Fruit fly (Drosophila melanogaster) whole organism, embryonic: ENCODE measurements around the gene Ugt35A1.

Experiments used
- Asciz ChIP-seq: fragments of 200-800 bp; sonication (Bioruptor generic); optimal IDR thresholded peaks from 2 replicates; lab custom pipeline; 2017; ENCODE audit warnings: missing biosample characterization, mild to moderate bottlenecking, missing genetic modification characterization, missing genetic modification reagents
- Atf-2 ChIP-seq: fragments of 200-800 bp; sonication (Bioruptor generic); optimal IDR thresholded peaks from 2 replicates; lab custom pipeline; 2016; ENCODE audit warnings: missing biosample characterization, missing genetic modification characterization
- Awh ChIP-seq: fragments of 200-800 bp; sonication (Bioruptor generic); IDR thresholded peaks from 2 replicates; pipeline ENCODE4, ENCODE4 v1.3.6; 2022; ENCODE audit warnings: missing biosample characterization, missing genetic modification characterization
- C15 ChIP-seq: fragments of 200-800 bp; sonication (Bioruptor generic); IDR thresholded peaks from 3 replicates; pipeline ENCODE4 v1.3.6; 2022; ENCODE audit warnings: missing biosample characterization, missing genetic modification characterization
- CG11695 ChIP-seq: fragments of 200-800 bp; sonication (Bioruptor generic); IDR thresholded peaks from 3 replicates; pipeline ENCODE4 v1.3.6; 2022; ENCODE audit warnings: missing biosample characterization, missing genetic modification characterization
- CG12236 ChIP-seq: fragments of 200-800 bp; sonication (Bioruptor generic); optimal IDR thresholded peaks from 2 replicates; lab custom pipeline; 2016; ENCODE audit warnings: missing biosample characterization, missing genetic modification characterization
- CG14441 ChIP-seq: fragments of 200-800 bp; sonication (Bioruptor generic); IDR thresholded peaks from 2 replicates; pipeline ENCODE4 v1.3.6; 2022; ENCODE audit warnings: missing biosample characterization, missing genetic modification characterization
- CG15479 ChIP-seq: fragments of 200-800 bp; sonication (Bioruptor generic); optimal IDR thresholded peaks from 3 replicates; lab custom pipeline; 2019; ENCODE audit warnings: missing biosample characterization, mild to moderate bottlenecking, missing genetic modification characterization, moderate library complexity
- CG17328 ChIP-seq: fragments of 200-800 bp; sonication (Bioruptor generic); IDR thresholded peaks from 2 replicates; pipeline ENCODE4 v1.3.6; 2022; ENCODE audit warnings: missing biosample characterization, missing genetic modification characterization
- CG18619 ChIP-seq: fragments of 200-800 bp; sonication (Bioruptor generic); optimal IDR thresholded peaks from 3 replicates; lab custom pipeline; 2017; ENCODE audit warnings: missing biosample characterization, mild to moderate bottlenecking, missing genetic modification characterization
- CG3281 ChIP-seq: fragments of 200-800 bp; sonication (Bioruptor generic); optimal IDR thresholded peaks from 3 replicates; lab custom pipeline; 2017; ENCODE audit warnings: missing biosample characterization, mild to moderate bottlenecking, missing genetic modification characterization
- CG42726 ChIP-seq: fragments of 200-800 bp; sonication (Bioruptor generic); IDR thresholded peaks from 2 replicates; pipeline ENCODE4 v1.3.6; 2022; ENCODE audit warnings: missing biosample characterization, missing genetic modification characterization; ENCODE audit not compliant: partially characterized antibody
- CG5180 ChIP-seq: fragments of 200-800 bp; sonication (Bioruptor generic); optimal IDR thresholded peaks from 3 replicates; lab custom pipeline; 2017; ENCODE audit warnings: missing biosample characterization, missing genetic modification characterization, mild to moderate bottlenecking, moderate library complexity, missing genetic modification reagents
- CG5953 ChIP-seq: fragments of 200-800 bp; sonication (Bioruptor generic); IDR thresholded peaks from 2 replicates; pipeline ENCODE4 v1.3.6; 2022; ENCODE audit warnings: missing biosample characterization, missing genetic modification characterization
- CG6689 ChIP-seq: fragments of 200-800 bp; sonication (Bioruptor generic); IDR thresholded peaks from 2 replicates; pipeline ENCODE4 v1.3.6; 2022; ENCODE audit warnings: missing biosample characterization, missing genetic modification characterization
- CG7556 ChIP-seq: fragments of 200-800 bp; sonication (Bioruptor generic); optimal IDR thresholded peaks from 2 replicates; lab custom pipeline; 2017; ENCODE audit warnings: missing biosample characterization, mild to moderate bottlenecking, missing genetic modification characterization
- CG9215 ChIP-seq: fragments of 200-800 bp; sonication (Bioruptor generic); IDR thresholded peaks from 2 replicates; pipeline ENCODE4 v1.3.6; 2022; ENCODE audit warnings: missing biosample characterization, missing genetic modification characterization
- CG9609 ChIP-seq: fragments of 200-800 bp; sonication (Bioruptor generic); optimal IDR thresholded peaks from 3 replicates; lab custom pipeline; 2016; ENCODE audit warnings: missing biosample characterization, missing genetic modification characterization
- HHEX ChIP-seq: fragments of 200-800 bp; sonication (Bioruptor generic); optimal IDR thresholded peaks from 3 replicates; lab custom pipeline; 2017; ENCODE audit warnings: missing biosample characterization, mild to moderate bottlenecking, missing genetic modification characterization, missing genetic modification reagents
- Hey ChIP-seq: fragments of 200-800 bp; sonication (Bioruptor generic); optimal IDR thresholded peaks from 3 replicates; lab custom pipeline; 2018; ENCODE audit warnings: missing biosample characterization, mild to moderate bottlenecking, missing genetic modification characterization
- Hsf ChIP-seq: fragments of 200-800 bp; sonication (Bioruptor generic); optimal IDR thresholded peaks from 3 replicates; lab custom pipeline; 2016; ENCODE audit warnings: missing biosample characterization, missing genetic modification characterization
- Mad ChIP-seq: fragments of 200-800 bp; sonication (Bioruptor generic); optimal IDR thresholded peaks from 2 replicates; lab custom pipeline; 2016; ENCODE audit warnings: missing biosample characterization, missing genetic modification characterization
- Med ChIP-seq: fragments of 200-800 bp; sonication (Bioruptor generic); peaks from one replicate; lab custom pipeline; 2016; ENCODE audit warnings: missing biosample characterization, missing genetic modification characterization, mild to moderate bottlenecking, inconsistent platforms, moderate library complexity
- Myb ChIP-seq: fragments of 200-800 bp; sonication (Bioruptor generic); optimal IDR thresholded peaks from 2 replicates; lab custom pipeline; 2016; ENCODE audit warnings: missing biosample characterization, missing genetic modification characterization
- Rx ChIP-seq: fragments of 200-800 bp; sonication (Bioruptor generic); IDR thresholded peaks from 2 replicates; pipeline ENCODE4 v1.3.6; 2022; ENCODE audit warnings: missing biosample characterization, missing genetic modification characterization
- Vsx1 ChIP-seq: fragments of 200-800 bp; sonication (Bioruptor generic); optimal IDR thresholded peaks from 2 replicates; lab custom pipeline; 2017; ENCODE audit warnings: missing biosample characterization, mild to moderate bottlenecking, missing genetic modification characterization, missing genetic modification reagents
- ac ChIP-seq: fragments of 200-800 bp; sonication (Bioruptor generic); optimal IDR thresholded peaks from 3 replicates; lab custom pipeline; 2017; ENCODE audit warnings: missing biosample characterization, mild to moderate bottlenecking, missing genetic modification characterization
- aop ChIP-seq: fragments of 200-800 bp; sonication (Bioruptor generic); IDR thresholded peaks from 2 replicates; pipeline ENCODE4 v1.3.6; 2022; ENCODE audit warnings: missing biosample characterization, missing genetic modification characterization
- bab2 ChIP-seq: fragments of 200-800 bp; sonication (Bioruptor generic); optimal IDR thresholded peaks from 2 replicates; lab custom pipeline; 2016; ENCODE audit warnings: missing biosample characterization, missing genetic modification characterization
- bowl ChIP-seq: fragments of 200-800 bp; sonication (Bioruptor generic); IDR thresholded peaks from 2 replicates; pipeline ENCODE4 v1.3.6; 2022; ENCODE audit warnings: missing biosample characterization, missing genetic modification characterization
- bsh ChIP-seq, 2 experiments: fragments of 200-800 bp; sonication (Bioruptor generic); optimal IDR thresholded peaks; 2 replicates each; lab custom pipeline; 2017 to 2018; ENCODE audit warnings: mild to moderate bottlenecking in 2 of 2, missing biosample characterization in 2 of 2, missing genetic modification characterization in 2 of 2, moderate library complexity in 1 of 2
- cg ChIP-seq: fragments of 200-800 bp; sonication (Bioruptor generic); optimal IDR thresholded peaks from 3 replicates; lab custom pipeline; 2019; ENCODE audit warnings: missing biosample characterization, mild to moderate bottlenecking, missing genetic modification characterization, moderate library complexity
- ci ChIP-seq: fragments of 200-800 bp; sonication (Bioruptor generic); IDR thresholded peaks from 3 replicates; pipeline ENCODE4 v1.3.6; 2022; ENCODE audit warnings: missing biosample characterization, missing genetic modification characterization
- da ChIP-seq: fragments of 200-800 bp; sonication (Bioruptor generic); optimal IDR thresholded peaks from 2 replicates; lab custom pipeline; 2016; ENCODE audit warnings: missing biosample characterization, missing genetic modification characterization
- disco-r ChIP-seq: fragments of 200-800 bp; sonication (Bioruptor generic); optimal IDR thresholded peaks from 2 replicates; lab custom pipeline; 2016; ENCODE audit warnings: missing biosample characterization, missing genetic modification characterization
- eve ChIP-seq, 2 experiments: fragments of >200 bp; optimal IDR thresholded peaks; 2 replicates each; lab custom pipeline; 2017; ENCODE audit warnings: missing biosample characterization in 2 of 2, missing genetic modification characterization in 2 of 2
- fd96Cb ChIP-seq: fragments of 200-800 bp; sonication (Bioruptor generic); optimal IDR thresholded peaks from 2 replicates; lab custom pipeline; 2018; ENCODE audit warnings: missing biosample characterization, mild to moderate bottlenecking, missing genetic modification characterization, moderate library complexity
- gcm2 ChIP-seq: fragments of 200-800 bp; sonication (Bioruptor generic); optimal IDR thresholded peaks from 2 replicates; lab custom pipeline; 2016; ENCODE audit warnings: missing biosample characterization, missing genetic modification characterization
- gfzf ChIP-seq: fragments of 200-800 bp; sonication (Bioruptor generic); optimal IDR thresholded peaks from 2 replicates; lab custom pipeline; 2016; ENCODE audit warnings: missing biosample characterization, mild to moderate bottlenecking, missing genetic modification characterization, moderate library complexity
- gsb-n ChIP-seq: fragments of 200-800 bp; sonication (Bioruptor generic); optimal IDR thresholded peaks from 3 replicates; lab custom pipeline; 2018; ENCODE audit warnings: missing biosample characterization, mild to moderate bottlenecking, missing genetic modification characterization
- her ChIP-seq: fragments of 200-800 bp; sonication (Bioruptor generic); optimal IDR thresholded peaks from 2 replicates; lab custom pipeline; 2016; ENCODE audit warnings: missing biosample characterization, missing genetic modification characterization
- jumu ChIP-seq: fragments of 200-800 bp; sonication (Bioruptor generic); optimal IDR thresholded peaks from 3 replicates; lab custom pipeline; 2016; ENCODE audit warnings: missing biosample characterization, missing genetic modification characterization
- lab ChIP-seq: fragments of 200-800 bp; sonication (Bioruptor generic); optimal IDR thresholded peaks from 3 replicates; lab custom pipeline; 2017; ENCODE audit warnings: missing biosample characterization, missing genetic modification characterization, mild to moderate bottlenecking, moderate library complexity, missing genetic modification reagents
- otp ChIP-seq: fragments of 200-800 bp; sonication (Bioruptor generic); IDR thresholded peaks from 3 replicates; pipeline ENCODE4, ENCODE4 v1.3.6; 2022; ENCODE audit warnings: missing biosample characterization, missing genetic modification characterization
- pum ChIP-seq: fragments of 200-800 bp; sonication (Bioruptor generic); optimal IDR thresholded peaks from 2 replicates; lab custom pipeline; 2016; ENCODE audit warnings: missing biosample characterization, missing genetic modification characterization
- ro ChIP-seq: fragments of 200-800 bp; sonication (Bioruptor generic); IDR thresholded peaks from 2 replicates; pipeline ENCODE4 v1.3.6; 2022; ENCODE audit warnings: missing biosample characterization, missing genetic modification characterization
- schlank ChIP-seq: fragments of 200-800 bp; sonication (Bioruptor generic); optimal IDR thresholded peaks from 2 replicates; lab custom pipeline; 2018; ENCODE audit warnings: missing biosample characterization, mild to moderate bottlenecking, missing genetic modification characterization
- shn ChIP-seq: fragments of 200-800 bp; sonication (Bioruptor generic); optimal IDR thresholded peaks from 3 replicates; lab custom pipeline; 2016; ENCODE audit warnings: missing biosample characterization, missing genetic modification characterization
- so ChIP-seq: fragments of 200-800 bp; sonication (Bioruptor generic); IDR thresholded peaks from 3 replicates; pipeline ENCODE4 v1.3.6; 2022; ENCODE audit warnings: missing biosample characterization, missing genetic modification characterization
- stc ChIP-seq: fragments of 200-800 bp; sonication (Bioruptor generic); IDR thresholded peaks from 2 replicates; pipeline ENCODE4 v1.3.6; 2022; ENCODE audit warnings: missing biosample characterization, missing genetic modification characterization
- tio ChIP-seq: fragments of 200-800 bp; sonication (Bioruptor generic); optimal IDR thresholded peaks from 2 replicates; lab custom pipeline; 2017; ENCODE audit warnings: missing biosample characterization, missing genetic modification characterization, inconsistent platforms
- usp ChIP-seq: fragments of >200 bp; optimal IDR thresholded peaks from 2 replicates; lab custom pipeline; 2017; ENCODE audit warnings: missing biosample characterization, missing genetic modification characterization
- vfl ChIP-seq: fragments of 200-800 bp; sonication (Bioruptor generic); optimal IDR thresholded peaks from 2 replicates; lab custom pipeline; 2016; ENCODE audit warnings: missing biosample characterization, missing genetic modification characterization

The Ugt35A1 gene

DNA sequence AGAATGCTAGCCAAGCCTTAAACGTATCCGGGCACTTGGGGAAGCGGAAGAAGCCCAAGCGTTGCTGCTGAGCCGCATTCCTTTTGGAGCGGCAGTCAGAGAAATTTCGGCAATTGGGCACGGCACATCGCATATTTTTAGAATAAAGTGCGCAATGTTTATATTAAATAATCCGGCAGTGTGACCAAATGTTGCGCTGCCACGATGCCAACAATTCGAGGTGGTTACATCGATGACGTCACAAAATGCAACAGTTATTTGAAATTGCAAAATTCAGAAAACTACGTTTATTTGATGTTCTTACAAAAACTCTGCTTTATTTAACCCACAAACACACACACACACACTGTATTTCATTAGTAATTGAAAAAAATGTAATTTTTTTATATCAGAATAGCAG lies 47.4 kb upstream of the Ugt35A1 start, which contains the start of gene CG6689 (continued):
- TF ChIP-seq vfl (GFP tag; lab: Kevin White, UChicago) (no peak), pum (GFP tag; lab: Kevin White, UChicago) (no peak), CG7556 (GFP tag; lab: Kevin White, UChicago) (no peak), ci (GFP tag; lab: Robert Waterston, UW) (peak; percentile 66; the same call in 1 of the 3 replicates), Awh (GFP tag; lab: Robert Waterston, UW) (no peak), CG6689 (GFP tag; lab: Robert Waterston, UW) (peak; percentile 100), bowl (GFP tag; lab: Robert Waterston, UW) (no peak), da (no peak), disco-r (GFP tag; lab: Kevin White, UChicago) (no peak), ac (GFP tag; lab: Kevin White, UChicago) (no peak), CG3281 (GFP tag; lab: Kevin White, UChicago) (no peak), CG17328 (GFP tag; lab: Robert Waterston, UW) (no peak), CG42726 (no peak), bab2 (GFP tag; lab: Kevin White, UChicago) (no peak), CG5953 (no peak), Rx (GFP tag; lab: Robert Waterston, UW) (no peak), CG12236 (GFP tag; lab: Kevin White, UChicago) (no peak), schlank (no peak), usp (GFP tag; lab: Kevin White, UChicago) (no peak), CG11695 (GFP tag; lab: Robert Waterston, UW) (no peak), HHEX (GFP tag; lab: Kevin White, UChicago) (no peak), CG9609 (GFP tag; lab: Kevin White, UChicago) (no peak), so (no peak), stc (GFP tag; lab: Robert Waterston, UW) (no peak), Hsf (GFP tag; lab: Kevin White, UChicago) (no peak), bsh (GFP tag; optimal IDR thresholded peaks at IDR 0.05; lab: Kevin White, UChicago) (no peak), tio (GFP tag; lab: Kevin White, UChicago) (no peak), lab (GFP tag; lab: Kevin White, UChicago) (no peak), Hey (tag; lab: Kevin White, UChicago) (no peak), Mad (GFP tag; lab: Kevin White, UChicago) (no peak), Med (peak; percentile 88), aop (no peak), CG9215 (GFP tag; lab: Robert Waterston, UW) (no peak), CG15479 (GFP tag; lab: Kevin White, UChicago) (peak; percentile 78), gsb-n (tag; lab: Kevin White, UChicago) (no peak), gcm2 (no peak), Vsx1 (GFP tag; lab: Kevin White, UChicago) (no peak), cg (no peak), shn (no peak), Myb (GFP tag; lab: Kevin White, UChicago) (peak; percentile 86), ro (GFP tag; lab: Robert Waterston, UW) (no peak), CG18619 (GFP tag; lab: Kevin White, UChicago) (no peak), otp (GFP tag; lab: Robert Waterston, UW) (no peak), C15 (GFP tag; lab: Robert Waterston, UW) (no peak), eve (GFP tag; optimal IDR thresholded peaks at IDR 0.05; lab: Kevin White, UChicago) (no peak), fd96Cb (tag; lab: Kevin White, UChicago) (no peak), CG14441 (GFP tag; lab: Robert Waterston, UW) (no peak), CG5180 (no peak), Asciz (no peak), Atf-2 (GFP tag; lab: Kevin White, UChicago) (no peak), her (GFP tag; lab: Kevin White, UChicago) (no peak), gfzf (GFP tag; lab: Kevin White, UChicago) (peak; percentile 66), jumu (GFP tag; lab: Kevin White, UChicago) (peak; percentile 23)
